Worm (Caenorhabditis elegans): ENCODE measurements around the gene F36H5.10.

DNA sequence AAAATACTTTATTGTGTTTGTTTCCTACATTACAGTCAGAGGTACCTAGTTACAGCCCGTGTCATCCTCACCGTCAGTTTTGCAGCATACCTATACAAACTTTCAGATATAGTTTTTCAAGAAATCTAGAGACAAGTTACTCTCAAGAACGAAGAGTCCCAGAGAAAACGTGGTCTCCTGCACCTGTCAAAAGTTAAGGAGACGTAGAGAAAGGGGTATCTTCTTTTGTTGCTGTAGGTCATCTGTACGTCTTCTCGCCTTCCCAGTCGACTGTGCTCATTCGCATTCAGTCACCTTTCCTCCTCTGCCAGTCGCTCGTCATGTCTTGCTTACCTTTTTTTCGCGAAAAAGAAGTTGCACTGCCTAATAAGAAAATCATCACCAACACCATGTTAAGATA lies 4.4 kb downstream of the F36H5.10 start, which contains the start of gene F36H5.4:
- TF ChIP-seq mep-1 (tag; optimal IDR thresholded peaks at IDR 0.05) = no peak
- no peak for TF ChIP-seq ham-2 (GFP tag; optimal IDR thresholded peaks at IDR 0.05)
- no peak for TF ChIP-seq cnd-1 (tag; optimal IDR thresholded peaks at IDR 0.05)
- no peak for TF ChIP-seq nhr-76 (tag; optimal IDR thresholded peaks at IDR 0.05)
- no peak for TF ChIP-seq unc-39 (tag; optimal IDR thresholded peaks at IDR 0.05)

Measured in whole organism, mixed stage, embryonic.